Worm (Caenorhabditis elegans) whole organism, L4 larva: Measurements from ENCODE around the gene C45B11.2.

Experiments
- D1046.2 ChIP-seq: fragments of 200-800 bp; sonication (Bioruptor generic); IDR thresholded peaks from 2 replicates; pipeline ENCODE4 v1.3.6; 2022; ENCODE audit warnings: missing genetic modification characterization, missing compliant biosample characterization
- F26F4.8 ChIP-seq: fragments of 200-800 bp; sonication (Bioruptor generic); conservative IDR thresholded peaks from 2 replicates; pipeline ENCODE4 v1.3.6; 2022; ENCODE audit warnings: missing genetic modification characterization, missing compliant biosample characterization
- F49E8.2 ChIP-seq: sonication (generic microtip); optimal IDR thresholded peaks from 2 replicates; lab custom pipeline; 2016; ENCODE audit warnings: missing compliant biosample characterization, mild to moderate bottlenecking, missing genetic modification characterization, borderline replicate concordance
- T20F7.1 ChIP-seq: fragments of 200-800 bp; sonication (Bioruptor generic); optimal IDR thresholded peaks from 2 replicates; lab custom pipeline; 2018; ENCODE audit warnings: mild to moderate bottlenecking, missing genetic modification characterization, missing compliant biosample characterization
- Y48G9A.11 ChIP-seq: fragments of 200-800 bp; sonication (Bioruptor generic); IDR thresholded peaks from 2 replicates; pipeline ENCODE4 v1.3.6; 2022; ENCODE audit warnings: missing genetic modification reagents, missing genetic modification characterization, missing compliant biosample characterization
- ZK337.2 ChIP-seq: fragments of 200-800 bp; sonication (Bioruptor generic); IDR thresholded peaks from 2 replicates; pipeline ENCODE4 v1.3.6; 2022; ENCODE audit warnings: missing genetic modification reagents, missing genetic modification characterization, missing compliant biosample characterization
- ZK546.5 ChIP-seq, 2 experiments: sonication (generic microtip); optimal IDR thresholded peaks; 2 replicates each; lab custom pipeline; 2017; ENCODE audit warnings: missing biosample characterization in 2 of 2, missing genetic modification characterization in 2 of 2
- aha-1 ChIP-seq: fragments of 150-350 bp; peaks from one replicate; lab custom pipeline; 2014; ENCODE audit warnings: missing biosample characterization, missing genetic modification characterization
- ceh-20 ChIP-seq: fragments of 200-800 bp; sonication (Bioruptor generic); IDR thresholded peaks from 2 replicates; pipeline ENCODE4 v1.3.6; 2022; ENCODE audit warnings: missing genetic modification reagents, missing genetic modification characterization, missing compliant biosample characterization
- ceh-32 ChIP-seq: sonication (generic microtip); optimal IDR thresholded peaks from 2 replicates; lab custom pipeline; 2016; ENCODE audit warnings: mild to moderate bottlenecking, missing genetic modification characterization, missing compliant biosample characterization; ENCODE audit not compliant: poor library complexity
- ceh-44 ChIP-seq: fragments of 200-800 bp; sonication (Bioruptor generic); IDR thresholded peaks from 2 replicates; pipeline ENCODE4 v1.3.6; 2022; ENCODE audit warnings: missing genetic modification reagents, missing genetic modification characterization, missing compliant biosample characterization
- ces-1 ChIP-seq: fragments of 150-350 bp; sonication (generic microtip); optimal IDR thresholded peaks from 4 replicates; lab custom pipeline; 2014; ENCODE audit warnings: missing biosample characterization, missing genetic modification reagents, missing genetic modification characterization
- cey-2 ChIP-seq: sonication (generic microtip); optimal IDR thresholded peaks from 3 replicates; lab custom pipeline; 2017; ENCODE audit warnings: missing genetic modification characterization, mild to moderate bottlenecking, missing compliant biosample characterization, antibody characterized with exemption, borderline replicate concordance; ENCODE audit not compliant: insufficient read depth
- daf-12 ChIP-seq: fragments of 150-350 bp; optimal IDR thresholded peaks from 2 replicates; lab custom pipeline; 2014; ENCODE audit warnings: missing biosample characterization, missing genetic modification reagents, missing genetic modification characterization
- daf-16 ChIP-seq, 3 experiments: sonication (generic microtip); optimal IDR thresholded peaks; 2 replicates each; lab custom pipeline; 2016 to 2017; ENCODE audit warnings: missing genetic modification characterization in 3 of 3, missing genetic modification reagents in 3 of 3, mild to moderate bottlenecking in 2 of 3, missing compliant biosample characterization in 2 of 3, missing biosample characterization in 1 of 3, moderate library complexity in 1 of 3
- daf-19 ChIP-seq: fragments of 200-800 bp; sonication (Bioruptor generic); conservative IDR thresholded peaks from 2 replicates; pipeline ENCODE4 v1.3.6; 2022; ENCODE audit warnings: missing genetic modification characterization, missing compliant biosample characterization
- dpl-1 ChIP-seq: fragments of 150-350 bp; optimal IDR thresholded peaks from 2 replicates; lab custom pipeline; 2014; ENCODE audit warnings: missing biosample characterization, missing genetic modification reagents, missing genetic modification characterization
- hlh-30 ChIP-seq: sonication (generic microtip); optimal IDR thresholded peaks from 2 replicates; lab custom pipeline; 2017; ENCODE audit warnings: antibody characterized with exemption, mild to moderate bottlenecking, missing genetic modification characterization, missing compliant biosample characterization; ENCODE audit not compliant: insufficient read depth
- hmg-1.1 ChIP-seq: fragments of 200-800 bp; sonication (Bioruptor generic); IDR thresholded peaks from 2 replicates; pipeline ENCODE4 v1.3.6; 2022; ENCODE audit warnings: missing genetic modification reagents, missing genetic modification characterization, missing compliant biosample characterization
- jun-1 ChIP-seq: fragments of 150-350 bp; optimal IDR thresholded peaks from 2 replicates; lab custom pipeline; 2014; ENCODE audit warnings: missing biosample characterization, missing genetic modification reagents, missing genetic modification characterization
- lin-1 ChIP-seq: fragments of 200-800 bp; sonication (Bioruptor generic); IDR thresholded peaks from 2 replicates; pipeline ENCODE4 v1.3.6; 2022; ENCODE audit warnings: missing genetic modification reagents, missing genetic modification characterization, missing compliant biosample characterization
- lin-13 ChIP-seq: fragments of 150-350 bp; optimal IDR thresholded peaks from 2 replicates; lab custom pipeline; 2014; ENCODE audit warnings: missing biosample characterization, missing genetic modification reagents, missing genetic modification characterization
- lin-15B ChIP-seq: fragments of 150-350 bp; sonication (generic microtip); optimal IDR thresholded peaks from 3 replicates; lab custom pipeline; 2014; ENCODE audit warnings: missing biosample characterization, missing genetic modification characterization
- lin-39 ChIP-seq: fragments of 150-350 bp; optimal IDR thresholded peaks from 2 replicates; lab custom pipeline; 2014; ENCODE audit warnings: missing biosample characterization, missing genetic modification reagents, missing genetic modification characterization
- mdt-29 ChIP-seq: fragments of 200-800 bp; sonication (Bioruptor generic); IDR thresholded peaks from 2 replicates; pipeline ENCODE4 v1.3.6; 2022; ENCODE audit warnings: missing genetic modification reagents, missing genetic modification characterization, missing compliant biosample characterization
- mes-2 ChIP-seq: sonication (generic microtip); optimal IDR thresholded peaks from 2 replicates; lab custom pipeline; 2016; ENCODE audit warnings: missing genotype, mild to moderate bottlenecking, missing genetic modification characterization, missing compliant biosample characterization; ENCODE audit not compliant: poor library complexity, severe bottlenecking
- mxl-2 ChIP-seq: fragments of 200-800 bp; sonication (Bioruptor generic); conservative IDR thresholded peaks from 2 replicates; pipeline ENCODE4 v1.3.6; 2022; ENCODE audit warnings: missing genetic modification reagents, missing genetic modification characterization, missing compliant biosample characterization
- mxl-3 ChIP-seq: fragments of 200-800 bp; sonication (Bioruptor generic); optimal IDR thresholded peaks from 2 replicates; lab custom pipeline; 2018; ENCODE audit warnings: mild to moderate bottlenecking, missing genetic modification characterization, missing compliant biosample characterization
- nhr-10 ChIP-seq: fragments of 150-350 bp; optimal IDR thresholded peaks from 2 replicates; lab custom pipeline; 2014; ENCODE audit warnings: missing biosample characterization, missing genetic modification characterization
- nhr-11 ChIP-seq: fragments of 150-350 bp; optimal IDR thresholded peaks from 2 replicates; lab custom pipeline; 2014; ENCODE audit warnings: missing biosample characterization, missing genetic modification characterization
- nhr-237 ChIP-seq: sonication (generic microtip); optimal IDR thresholded peaks from 2 replicates; lab custom pipeline; 2017; ENCODE audit warnings: missing biosample characterization, missing genetic modification characterization
- nhr-28 ChIP-seq: fragments of 150-350 bp; optimal IDR thresholded peaks from 2 replicates; lab custom pipeline; 2014; ENCODE audit warnings: missing biosample characterization, missing genetic modification characterization
- nhr-42 ChIP-seq: fragments of 200-800 bp; sonication (Bioruptor generic); IDR thresholded peaks from 2 replicates; pipeline ENCODE4 v1.3.6; 2022; ENCODE audit warnings: missing genetic modification characterization, missing compliant biosample characterization
- nhr-48 ChIP-seq: sonication (generic microtip); optimal IDR thresholded peaks from 2 replicates; lab custom pipeline; 2016; ENCODE audit warnings: mild to moderate bottlenecking, missing genetic modification characterization, missing compliant biosample characterization
- nhr-6 ChIP-seq: fragments of 150-350 bp; optimal IDR thresholded peaks from 2 replicates; lab custom pipeline; 2014; ENCODE audit warnings: missing biosample characterization, missing genetic modification characterization
- pha-4 ChIP-seq, 2 experiments: fragments of 150-350 bp in 1 of 2; fragments of 200-800 bp in 1 of 2; sonication (Bioruptor generic) in 1 of 2; IDR thresholded peaks in 1 of 2; optimal IDR thresholded peaks in 1 of 2; 2 replicates each; pipeline versions ENCODE4 v1.3.6 to Lab custom; 2014 to 2022; ENCODE audit warnings: missing genetic modification characterization in 2 of 2, missing genetic modification reagents in 2 of 2, missing biosample characterization in 1 of 2, missing compliant biosample characterization in 1 of 2
- pqm-1 ChIP-seq: sonication (generic microtip); optimal IDR thresholded peaks from 2 replicates; lab custom pipeline; 2017; ENCODE audit warnings: missing biosample characterization, missing genetic modification characterization
- sdz-12 ChIP-seq: fragments of 200-800 bp; sonication (Bioruptor generic); optimal IDR thresholded peaks from 2 replicates; lab custom pipeline; 2018; ENCODE audit warnings: mild to moderate bottlenecking, missing genetic modification characterization, missing compliant biosample characterization
- snpc-1.2 ChIP-seq: fragments of 200-800 bp; sonication (Bioruptor generic); IDR thresholded peaks from 2 replicates; pipeline ENCODE4 v1.3.6; 2022; ENCODE audit warnings: missing genetic modification reagents, missing genetic modification characterization, missing compliant biosample characterization
- spr-3 ChIP-seq: fragments of 200-800 bp; sonication (Bioruptor generic); optimal IDR thresholded peaks from 2 replicates; lab custom pipeline; 2018; ENCODE audit warnings: mild to moderate bottlenecking, missing genetic modification characterization, missing compliant biosample characterization
- tra-1 ChIP-seq: fragments of 200-800 bp; sonication (Bioruptor generic); IDR thresholded peaks from 2 replicates; pipeline ENCODE4 v1.3.6; 2022; ENCODE audit warnings: missing genetic modification reagents, missing genetic modification characterization, missing compliant biosample characterization
- unc-62 ChIP-seq, 3 experiments: fragments of 150-350 bp in 1 of 3; sonication (generic microtip); optimal IDR thresholded peaks in 2 of 3; peaks in 1 of 3; 1 replicate in 1 of 3; 2 replicates in 2 of 3; lab custom pipeline; 2014 to 2017; ENCODE audit warnings: missing biosample characterization in 3 of 3, missing genetic modification characterization in 3 of 3, missing genetic modification reagents in 3 of 3, missing genotype in 1 of 3
- zip-2 ChIP-seq: fragments of 150-350 bp; optimal IDR thresholded peaks from 2 replicates; lab custom pipeline; 2014; ENCODE audit warnings: missing biosample characterization, missing genetic modification characterization
- ztf-11 ChIP-seq: fragments of 150-350 bp; optimal IDR thresholded peaks from 2 replicates; lab custom pipeline; 2014; ENCODE audit warnings: missing biosample characterization, missing genetic modification characterization
- ztf-7 ChIP-seq: fragments of 150-350 bp; optimal IDR thresholded peaks from 2 replicates; lab custom pipeline; 2014; ENCODE audit warnings: missing biosample characterization, missing genetic modification characterization

Gene C45B11.2

ce11 chrV:11042538-11042937, at the start of gene C45B11.2:
C45B11.2 (plus strand) TSS chrV:11042710.
- TF ChIP-seq daf-16 (GFP tag; optimal IDR thresholded peaks at IDR 0.05; lab: Kevin White, UChicago) (no peak), daf-16 (tag; optimal IDR thresholded peaks at IDR 0.05; lab: Kevin White, UChicago) (peak; percentile 1), F49E8.2 (no peak), zip-2 (tag; lab: Kevin White, UChicago) (peak; percentile 86), unc-62 (GFP tag; optimal IDR thresholded peaks at IDR 0.05 in 1 of 2; lab: Kevin White, UChicago) (no peak), unc-62 (tag; optimal IDR thresholded peaks at IDR 0.05; lab: Kevin White, UChicago) (no peak), nhr-11 (no peak)

- TF ChIP-seq nhr-237 (tag; lab: Kevin White, UChicago) (no peak), spr-3 (GFP tag; lab: Kevin White, UChicago) (no peak), dpl-1 (GFP tag; lab: Kevin White, UChicago) (no peak)
- TF ChIP-seq, all 104 proteins: peak for 0
These were observed 43.7 kb upstream of the C45B11.2 start, which contains the start of gene F53B7.7 for ce11 chrV:10998797-10999196. F53B7.7 (plus strand) TSS chrV:10999097.

- peak; percentile 96 for TF ChIP-seq T20F7.1 (GFP tag; lab: Kevin White, UChicago)
- no peak for TF ChIP-seq nhr-42 (GFP tag; lab: Robert Waterston, UW)
- TF ChIP-seq pqm-1 (tag; lab: Kevin White, UChicago) = no peak
- TF ChIP-seq snpc-1.2 (GFP tag; lab: Robert Waterston, UW) = no peak
- no peak for TF ChIP-seq lin-39 (tag; lab: Kevin White, UChicago)
- peak; percentile 70 for TF ChIP-seq nhr-6 (tag; lab: Kevin White, UChicago)
- no peak for TF ChIP-seq tra-1 (GFP tag; lab: Robert Waterston, UW)
- TF ChIP-seq ztf-7 (tag; lab: Kevin White, UChicago) = no peak
- no peak for TF ChIP-seq F26F4.8 (GFP tag; lab: Robert Waterston, UW)
- no peak for TF ChIP-seq lin-13 (GFP tag; lab: Kevin White, UChicago)
- no peak for TF ChIP-seq ceh-44 (GFP tag; lab: Robert Waterston, UW)
- TF ChIP-seq hlh-30 (tag; lab: Kevin White, UChicago) = peak; percentile 54
- TF ChIP-seq ZK337.2 (GFP tag; lab: Robert Waterston, UW) = no peak
- no peak for TF ChIP-seq nhr-48 (tag; lab: Kevin White, UChicago)
- TF ChIP-seq ceh-32 (tag; lab: Kevin White, UChicago) = no peak
- TF ChIP-seq nhr-10 (tag; lab: Kevin White, UChicago) = no peak
- TF ChIP-seq lin-15B (tag; lab: Kevin White, UChicago) = peak; percentile 34
- no peak for TF ChIP-seq D1046.2 (GFP tag; lab: Robert Waterston, UW)
- TF ChIP-seq mxl-3 (GFP tag; lab: Kevin White, UChicago) = no peak
- TF ChIP-seq daf-12 (tag; lab: Kevin White, UChicago) = no peak
- no peak for TF ChIP-seq zip-2 (tag; lab: Kevin White, UChicago)
- TF ChIP-seq ceh-20 = no peak
- no peak for TF ChIP-seq mxl-2 (GFP tag; lab: Robert Waterston, UW)
- no peak for TF ChIP-seq aha-1
- TF ChIP-seq sdz-12 (GFP tag; lab: Kevin White, UChicago) = no peak
- TF ChIP-seq nhr-237 (tag; lab: Kevin White, UChicago) = no peak
- no peak for TF ChIP-seq daf-19 (GFP tag; lab: Robert Waterston, UW)
- peak; percentile 32 for TF ChIP-seq ces-1 (GFP tag; lab: Kevin White, UChicago)
- TF ChIP-seq jun-1 (tag; lab: Kevin White, UChicago) = no peak
- no peak for TF ChIP-seq mdt-29 (GFP tag; lab: Robert Waterston, UW)
- TF ChIP-seq hmg-1.1 (GFP tag; lab: Robert Waterston, UW) = 0 out of 2 replicates have a peak, but pooled peaks have one; percentile 18
- TF ChIP-seq nhr-28 (tag; lab: Kevin White, UChicago) = peak; percentile 53
- no peak for TF ChIP-seq cey-2
- no peak for TF ChIP-seq daf-16 (GFP tag; optimal IDR thresholded peaks at IDR 0.05; lab: Kevin White, UChicago)
- TF ChIP-seq daf-16 (tag; optimal IDR thresholded peaks at IDR 0.05; lab: Kevin White, UChicago) = peak; percentile 19
- TF ChIP-seq ZK546.5 (tag; optimal IDR thresholded peaks at IDR 0.05; lab: Kevin White, UChicago) = no peak
- no peak for TF ChIP-seq ztf-11
- no peak for TF ChIP-seq mes-2 (tag; lab: Kevin White, UChicago)
- no peak for TF ChIP-seq lin-1
- TF ChIP-seq pha-4 (GFP tag; IDR thresholded peaks at IDR 0.05; lab: Robert Waterston, UW) = no peak
- TF ChIP-seq pha-4 (tag; optimal IDR thresholded peaks at IDR 0.05; lab: Kevin White, UChicago) = peak; percentile 13
- peak; percentile 86 for TF ChIP-seq Y48G9A.11 (GFP tag; lab: Robert Waterston, UW)
- TF ChIP-seq nhr-11 = no peak
These were observed 41.9 kb upstream of the C45B11.2 start, which contains the start of gene isy-1 for ce11 chrV:11000650-11001049. isy-1 (minus strand) TSS chrV:11000699.
